Fruit fly (Drosophila melanogaster) whole organism, wandering third instar larva: ENCODE results near the gene CG5515.

Experiments used
- Abd-B ChIP-seq: fragments of >200 bp; optimal IDR thresholded peaks from 2 replicates; lab custom pipeline; 2017; ENCODE audit warnings: missing biosample characterization, missing genetic modification characterization
- CG32264 ChIP-seq: fragments of 200-800 bp; sonication (Bioruptor generic); optimal IDR thresholded peaks from 2 replicates; lab custom pipeline; 2016; ENCODE audit warnings: missing biosample characterization, missing genetic modification characterization
- CG9705 ChIP-seq: fragments of 200-800 bp; sonication (Bioruptor generic); optimal IDR thresholded peaks from 2 replicates; lab custom pipeline; 2018; ENCODE audit warnings: missing biosample characterization, mild to moderate bottlenecking, missing genetic modification characterization
- CrebA ChIP-seq: fragments of 200-800 bp; sonication (Bioruptor generic); optimal IDR thresholded peaks from 2 replicates; lab custom pipeline; 2016; ENCODE audit warnings: missing biosample characterization, mild to moderate bottlenecking, missing genetic modification characterization, borderline replicate concordance
- Dfd ChIP-seq: fragments of >200 bp; optimal IDR thresholded peaks from 2 replicates; lab custom pipeline; 2017; ENCODE audit warnings: missing biosample characterization, missing genetic modification characterization
- Dif ChIP-seq: fragments of 200-275, 200-300 bp; sonication (Bioruptor generic); optimal IDR thresholded peaks from 2 replicates; lab custom pipeline; 2018; ENCODE audit warnings: missing biosample characterization, missing genetic modification characterization; ENCODE audit not compliant: partially characterized antibody
- GATAd ChIP-seq: sonication (Bioruptor generic); optimal IDR thresholded peaks from 2 replicates; lab custom pipeline; 2016; ENCODE audit warnings: missing biosample characterization, missing genetic modification characterization
- HLH106 ChIP-seq: fragments of 200-800 bp; optimal IDR thresholded peaks from 3 replicates; lab custom pipeline; 2019; ENCODE audit warnings: missing biosample characterization, mild to moderate bottlenecking, missing genetic modification characterization, moderate library complexity
- Hnf4 ChIP-seq: fragments of 200-800 bp; sonication (Bioruptor generic); optimal IDR thresholded peaks from 2 replicates; lab custom pipeline; 2016; ENCODE audit warnings: missing biosample characterization, mild to moderate bottlenecking, missing genetic modification characterization
- Hr78 ChIP-seq: fragments of >200 bp; optimal IDR thresholded peaks from 2 replicates; lab custom pipeline; 2017; ENCODE audit warnings: missing biosample characterization, missing genetic modification characterization
- Jra ChIP-seq: sonication (Bioruptor generic); optimal IDR thresholded peaks from 2 replicates; lab custom pipeline; 2016; ENCODE audit warnings: missing biosample characterization, missing genetic modification characterization
- Mio ChIP-seq: sonication (Bioruptor generic); optimal IDR thresholded peaks from 2 replicates; lab custom pipeline; 2016; ENCODE audit warnings: missing biosample characterization, missing genetic modification characterization
- Myc ChIP-seq: fragments of >200 bp; optimal IDR thresholded peaks from 2 replicates; lab custom pipeline; 2017
- N ChIP-seq: fragments of >200 bp; optimal IDR thresholded peaks from 2 replicates; lab custom pipeline; 2018; ENCODE audit warnings: missing biosample characterization, missing external identifiers, missing genetic modification characterization
- OdsH ChIP-seq: fragments of 200-800 bp; sonication (Bioruptor generic); optimal IDR thresholded peaks from 2 replicates; lab custom pipeline; 2016; ENCODE audit warnings: missing biosample characterization, mild to moderate bottlenecking, missing genetic modification characterization
- Rel ChIP-seq, 2 experiments: fragments of 200-800 bp; sonication (Bioruptor generic) in 1 of 2; optimal IDR thresholded peaks; 2 replicates in 1 of 2; 3 replicates in 1 of 2; lab custom pipeline; 2016 to 2019; ENCODE audit warnings: mild to moderate bottlenecking in 2 of 2, missing biosample characterization in 2 of 2, missing genetic modification characterization in 2 of 2, moderate library complexity in 1 of 2
- Sp1 ChIP-seq: fragments of 200-800 bp; sonication (Bioruptor generic); optimal IDR thresholded peaks from 3 replicates; lab custom pipeline; 2019; ENCODE audit warnings: missing biosample characterization, mild to moderate bottlenecking, missing genetic modification characterization, moderate library complexity
- Vsx2 ChIP-seq: fragments of 200-300, 225-300 bp; sonication (Bioruptor generic); optimal IDR thresholded peaks from 2 replicates; lab custom pipeline; 2018; ENCODE audit warnings: missing biosample characterization, missing genetic modification characterization; ENCODE audit not compliant: partially characterized antibody
- br ChIP-seq: fragments of 200-800 bp; sonication (Bioruptor generic); optimal IDR thresholded peaks from 2 replicates; lab custom pipeline; 2016; ENCODE audit warnings: missing biosample characterization, missing genetic modification characterization
- brk ChIP-seq: fragments of 200-800 bp; sonication (Bioruptor generic); optimal IDR thresholded peaks from 2 replicates; lab custom pipeline; 2016; ENCODE audit warnings: missing biosample characterization, mild to moderate bottlenecking, missing genetic modification characterization
- dl ChIP-seq, 2 experiments: fragments of 175-275, 200-275 bp in 1 of 2; fragments of 200-275 bp in 1 of 2; sonication (Bioruptor generic); optimal IDR thresholded peaks; lab custom pipeline; 2018; ENCODE audit warnings: mild to moderate bottlenecking in 2 of 2, missing biosample characterization in 2 of 2, missing genetic modification characterization in 2 of 2, moderate library complexity in 2 of 2; ENCODE audit not compliant: partially characterized antibody in 2 of 2, insufficient read depth in 1 of 2
- dmrt93B ChIP-seq: fragments of 200-800 bp; sonication (Bioruptor generic); optimal IDR thresholded peaks from 2 replicates; lab custom pipeline; 2018; ENCODE audit warnings: missing biosample characterization, mild to moderate bottlenecking, missing genetic modification characterization
- dsf ChIP-seq: sonication (Bioruptor generic); optimal IDR thresholded peaks from 2 replicates; lab custom pipeline; 2016; ENCODE audit warnings: missing biosample characterization, missing genetic modification characterization, borderline replicate concordance
- ey ChIP-seq: fragments of 200-800 bp; sonication (Bioruptor generic); optimal IDR thresholded peaks from 2 replicates; lab custom pipeline; 2016; ENCODE audit warnings: missing biosample characterization, missing genetic modification characterization
- foxo ChIP-seq, 2 experiments: fragments of 200-800 bp; sonication (Bioruptor generic); optimal IDR thresholded peaks; 2 replicates in 1 of 2; 3 replicates in 1 of 2; lab custom pipeline; 2016 to 2017; ENCODE audit warnings: missing biosample characterization in 2 of 2, missing genetic modification characterization in 2 of 2
- fru ChIP-seq: fragments of 200-800 bp; sonication (Bioruptor generic); optimal IDR thresholded peaks from 3 replicates; lab custom pipeline; 2016; ENCODE audit warnings: missing biosample characterization, mild to moderate bottlenecking, missing genetic modification characterization
- h ChIP-seq: fragments of 200-800 bp; sonication (Bioruptor generic); optimal IDR thresholded peaks from 3 replicates; lab custom pipeline; 2016; ENCODE audit warnings: missing biosample characterization, mild to moderate bottlenecking, missing genetic modification characterization
- jim ChIP-seq: fragments of 175-275, 200-325 bp; sonication (Bioruptor generic); optimal IDR thresholded peaks from 2 replicates; lab custom pipeline; 2016; ENCODE audit warnings: missing biosample characterization, mild to moderate bottlenecking, missing genetic modification characterization
- lola ChIP-seq: fragments of >200 bp; optimal IDR thresholded peaks from 2 replicates; lab custom pipeline; 2017; ENCODE audit warnings: missing biosample characterization, missing genetic modification characterization
- pan ChIP-seq: fragments of >200 bp; optimal IDR thresholded peaks from 2 replicates; lab custom pipeline; 2017
- psq ChIP-seq: fragments of 200-800 bp; sonication (Bioruptor generic); optimal IDR thresholded peaks from 3 replicates; lab custom pipeline; 2017; ENCODE audit warnings: missing biosample characterization, mild to moderate bottlenecking, missing genetic modification characterization, moderate library complexity
- rgr ChIP-seq: fragments of 200-800 bp; sonication (Bioruptor generic); optimal IDR thresholded peaks from 3 replicates; lab custom pipeline; 2016; ENCODE audit warnings: missing biosample characterization, mild to moderate bottlenecking, missing genetic modification characterization
- sage ChIP-seq: fragments of 200-800 bp; sonication (Bioruptor generic); optimal IDR thresholded peaks from 2 replicates; lab custom pipeline; 2016; ENCODE audit warnings: missing biosample characterization, mild to moderate bottlenecking, missing genetic modification characterization
- sv ChIP-seq: fragments of 200-800 bp; sonication (Bioruptor generic); optimal IDR thresholded peaks from 3 replicates; lab custom pipeline; 2016; ENCODE audit warnings: missing biosample characterization, missing genetic modification characterization
- tai ChIP-seq: sonication (Bioruptor generic); optimal IDR thresholded peaks from 2 replicates; lab custom pipeline; 2016; ENCODE audit warnings: missing biosample characterization, missing genetic modification characterization
- usp ChIP-seq: fragments of >200 bp; optimal IDR thresholded peaks from 2 replicates; lab custom pipeline; 2017; ENCODE audit warnings: missing biosample characterization, missing genetic modification characterization
- woc ChIP-seq: sonication (Bioruptor generic); optimal IDR thresholded peaks from 2 replicates; lab custom pipeline; 2016; ENCODE audit warnings: missing biosample characterization, mild to moderate bottlenecking, missing genetic modification characterization

Gene CG5515

dm6 chr3R:24163556-24164022, 25.1 kb downstream of the CG5515 start, which contains the start of gene Apc2:
Gene Apc2 (plus strand): TSS chr3R:24163966.
- TF ChIP-seq Abd-B (GFP tag; lab: Kevin White, UChicago) (no peak), sv (GFP tag; lab: Kevin White, UChicago) (peak; percentile 4), ey (GFP tag; lab: Kevin White, UChicago) (peak; percentile 42), Jra (GFP tag; lab: Kevin White, UChicago) (peak; percentile 38), br (GFP tag; lab: Kevin White, UChicago) (peak; percentile 52), HLH106 (tag; lab: Kevin White, UChicago) (peak; percentile 76), psq (peak; percentile 56), rgr (GFP tag; lab: Kevin White, UChicago) (peak; percentile 54), lola (GFP tag; lab: Kevin White, UChicago) (no peak), pan (no peak), dsf (GFP tag; lab: Kevin White, UChicago) (peak; percentile 51), dmrt93B (GFP tag; lab: Kevin White, UChicago) (peak; percentile 34), CG32264 (GFP tag; lab: Kevin White, UChicago) (no peak), woc (GFP tag; lab: Kevin White, UChicago) (peak; percentile 73), jim (no peak), foxo (GFP tag; optimal IDR thresholded peaks at IDR 0.05; lab: Kevin White, UChicago) (peak in 1 of 2 experiments; percentile 62), h (peak; percentile 58), Sp1 (GFP tag; lab: Kevin White, UChicago) (peak; percentile 69), GATAd (GFP tag; lab: Kevin White, UChicago) (no peak), OdsH (GFP tag; lab: Kevin White, UChicago) (peak; percentile 17), fru (peak; percentile 59), CG9705 (GFP tag; lab: Kevin White, UChicago) (peak; percentile 42), Myc (lab: Kevin White, UChicago) (peak; percentile 90)

DNA sequence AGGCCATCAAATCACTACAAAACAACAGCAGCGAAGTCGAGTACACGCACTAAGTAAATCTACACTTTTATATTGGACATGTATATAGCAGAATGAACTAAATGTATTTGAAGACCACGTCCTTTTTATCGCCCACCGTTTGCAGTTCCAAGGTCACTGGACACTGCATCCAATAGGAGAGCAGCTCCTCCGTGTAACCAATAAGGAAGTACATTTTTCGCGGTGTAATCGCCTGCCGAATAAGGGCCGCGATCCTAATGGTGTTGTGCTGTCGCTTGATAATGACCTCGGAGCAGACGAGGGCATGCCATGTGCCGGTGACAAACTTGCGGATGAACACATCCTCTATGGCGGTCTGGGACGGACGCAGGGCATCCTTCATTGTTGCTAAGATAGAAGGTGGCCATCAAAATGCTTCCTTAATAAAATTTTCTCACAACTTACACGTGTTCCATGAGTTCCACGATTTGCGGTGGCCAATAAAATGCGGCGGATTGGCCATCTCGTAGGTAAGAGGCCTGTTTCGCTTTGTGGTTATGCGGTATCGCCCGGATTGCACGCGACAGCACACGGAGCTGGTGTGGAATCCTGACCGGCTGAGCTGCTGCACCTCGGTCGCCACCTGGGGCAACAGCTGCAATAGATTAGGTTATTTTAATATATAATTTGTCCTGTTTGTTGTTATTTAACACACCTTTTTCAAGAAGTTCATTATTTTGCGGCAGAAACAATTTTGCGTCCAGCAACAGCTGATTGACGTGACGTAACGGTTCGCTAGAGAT, 25.7 kb downstream of the CG5515 start, which contains the start of gene mRpS24:
mRpS24 (minus strand) TSS at position 772 of the 782 bp plus-strand sequence.
- no peak for TF ChIP-seq Hnf4
- no peak for TF ChIP-seq CG32264 (GFP tag; lab: Kevin White, UChicago)
- no peak for TF ChIP-seq ey (GFP tag; lab: Kevin White, UChicago)
- TF ChIP-seq Mio (GFP tag; lab: Kevin White, UChicago), result no peak
- no peak for TF ChIP-seq OdsH (GFP tag; lab: Kevin White, UChicago)
- TF ChIP-seq tai (GFP tag; lab: Kevin White, UChicago), result no peak
- TF ChIP-seq Dfd (GFP tag; lab: Kevin White, UChicago), result no peak
- TF ChIP-seq jim, result no peak
- TF ChIP-seq Abd-B (GFP tag; lab: Kevin White, UChicago), result no peak
- TF ChIP-seq brk (GFP tag; lab: Kevin White, UChicago), result no peak
- no peak for TF ChIP-seq h
- TF ChIP-seq Hr78 (GFP tag; lab: Kevin White, UChicago), result no peak
- no peak for TF ChIP-seq dl (GFP tag; optimal IDR thresholded peaks at IDR 0.05; lab: Kevin White, UChicago; ENCODE audit: insufficient read depth in 1 of 2, partially characterized antibody in 2 of 2)
- TF ChIP-seq N (GFP tag; lab: Kevin White, UChicago), result no peak
- no peak for TF ChIP-seq rgr (GFP tag; lab: Kevin White, UChicago)

dm6 chr3R:24161173-24161811, 27.4 kb downstream of the CG5515 start, which contains the start of the genes Myo95E and TBC1d7:
Gene Myo95E (minus strand): TSS chr3R:24161498.
Gene TBC1d7 (plus strand): TSS chr3R:24161727.
- peak; percentile 89 for TF ChIP-seq rgr (GFP tag; lab: Kevin White, UChicago)
- no peak for TF ChIP-seq N (GFP tag; lab: Kevin White, UChicago)
- TF ChIP-seq Dif, result no peak
- TF ChIP-seq Rel (GFP tag; optimal IDR thresholded peaks at IDR 0.05; lab: Kevin White, UChicago), result no peak
- TF ChIP-seq Rel (tag; optimal IDR thresholded peaks at IDR 0.05; lab: Kevin White, UChicago), result peak; percentile 71
- peak; percentile 85 for TF ChIP-seq CG9705 (GFP tag; lab: Kevin White, UChicago)
- TF ChIP-seq usp (GFP tag; lab: Kevin White, UChicago), result no peak
- no peak for TF ChIP-seq pan
- TF ChIP-seq Mio (GFP tag; lab: Kevin White, UChicago), result no peak
- no peak for TF ChIP-seq Myc (lab: Kevin White, UChicago)
- TF ChIP-seq dmrt93B (GFP tag; lab: Kevin White, UChicago), result peak; percentile 91
- TF ChIP-seq lola (GFP tag; lab: Kevin White, UChicago), result no peak
- TF ChIP-seq dl (GFP tag; optimal IDR thresholded peaks at IDR 0.05; lab: Kevin White, UChicago; ENCODE audit: insufficient read depth in 1 of 2, partially characterized antibody in 2 of 2), result no peak
- peak; percentile 58 for TF ChIP-seq ey (GFP tag; lab: Kevin White, UChicago)
- TF ChIP-seq GATAd (GFP tag; lab: Kevin White, UChicago), result no peak
- TF ChIP-seq h, result no peak
- TF ChIP-seq Hnf4, result peak; percentile 80
- no peak for TF ChIP-seq br (GFP tag; lab: Kevin White, UChicago)
- TF ChIP-seq Sp1 (GFP tag; lab: Kevin White, UChicago), result peak; percentile 90
- TF ChIP-seq jim, result no peak
- no peak for TF ChIP-seq Vsx2 (GFP tag; lab: Kevin White, UChicago)
- peak in 1 of 2 experiments; percentile 90 for TF ChIP-seq foxo (GFP tag; optimal IDR thresholded peaks at IDR 0.05; lab: Kevin White, UChicago)
- TF ChIP-seq sv (GFP tag; lab: Kevin White, UChicago), result peak; percentile 48
- no peak for TF ChIP-seq brk (GFP tag; lab: Kevin White, UChicago)
- no peak for TF ChIP-seq sage (GFP tag; lab: Kevin White, UChicago)
- no peak for TF ChIP-seq CrebA (GFP tag; lab: Kevin White, UChicago)
- TF ChIP-seq fru, result no peak
- TF ChIP-seq woc (GFP tag; lab: Kevin White, UChicago), result peak; percentile 74
- peak; percentile 96 for TF ChIP-seq HLH106 (tag; lab: Kevin White, UChicago)
- TF ChIP-seq Hr78 (GFP tag; lab: Kevin White, UChicago), result no peak
- TF ChIP-seq OdsH (GFP tag; lab: Kevin White, UChicago), result peak; percentile 83
- TF ChIP-seq dsf (GFP tag; lab: Kevin White, UChicago), result peak; percentile 39
- TF ChIP-seq CG32264 (GFP tag; lab: Kevin White, UChicago), result peak; percentile 46
- peak; percentile 47 for TF ChIP-seq Jra (GFP tag; lab: Kevin White, UChicago)
